Worm (Caenorhabditis elegans): ENCODE data around the gene ncap-1.

ncap-1 gene

ce11 chrII:2866541-2867124 is 52.5 kb downstream of the ncap-1 start, which contains the start of the genes Y110A2AL.9 and Y110A2AL.3:
Gene Y110A2AL.9, minus strand, starts transcription at chrII:2866641.
Gene Y110A2AL.3, plus strand, starts transcription at chrII:2867074.
- TF ChIP-seq lin-11 (tag; optimal IDR thresholded peaks at IDR 0.05) (no peak), unc-39 (tag; optimal IDR thresholded peaks at IDR 0.05) (no peak), F13H6.1 (tag; optimal IDR thresholded peaks at IDR 0.05) (no peak), ceh-82 (tag; optimal IDR thresholded peaks at IDR 0.05) (no peak), mab-5 (tag; optimal IDR thresholded peaks at IDR 0.05) (no peak), blmp-1 (tag; optimal IDR thresholded peaks at IDR 0.05; ENCODE audit: insufficient read depth) (no peak), zag-1 (tag; optimal IDR thresholded peaks at IDR 0.05) (no peak), lsy-2 (tag; optimal IDR thresholded peaks at IDR 0.05) (no peak)

- no peak for TF ChIP-seq ZK546.5 (tag; optimal IDR thresholded peaks at IDR 0.05)
- no peak for TF ChIP-seq nhr-10 (tag; optimal IDR thresholded peaks at IDR 0.05)
- no peak for TF ChIP-seq elt-3 (tag; optimal IDR thresholded peaks at IDR 0.05)
- no peak for TF ChIP-seq nhr-129 (tag; optimal IDR thresholded peaks at IDR 0.05)
- no peak for TF ChIP-seq aly-2 (tag; optimal IDR thresholded peaks at IDR 0.05)
- TF ChIP-seq ztf-4 (tag; optimal IDR thresholded peaks at IDR 0.05), result no peak
- TF ChIP-seq ztf-11 (tag; optimal IDR thresholded peaks at IDR 0.05), result no peak
- TF ChIP-seq F13H6.1 (tag; optimal IDR thresholded peaks at IDR 0.05), result no peak
- TF ChIP-seq nhr-25 (tag; optimal IDR thresholded peaks at IDR 0.05), result no peak
These were observed 53.8 kb downstream of the ncap-1 start for ce11 chrII:2865355-2865754.

- TF ChIP-seq nhr-77 (tag; optimal IDR thresholded peaks at IDR 0.05), result no peak
- no peak for TF ChIP-seq skn-1 (tag; optimal IDR thresholded peaks at IDR 0.05)
- no peak for TF ChIP-seq nhr-6 (tag; optimal IDR thresholded peaks at IDR 0.05)
- TF ChIP-seq unc-62 (GFP tag; optimal IDR thresholded peaks at IDR 0.05), result no peak
These were observed 54.9 kb downstream of the ncap-1 start, which contains the start of gene Y110A2AL.5 for ce11 chrII:2864229-2864628. Gene Y110A2AL.5, plus strand, starts transcription at chrII:2864529.
